Worm (Caenorhabditis elegans) whole organism, young adult: ENCODE results near the gene F37A4.5.

ENCODE experiments used
- B0035.1 ChIP-seq: sonication (generic microtip); optimal IDR thresholded peaks from 2 replicates; lab custom pipeline; 2016; ENCODE audit warnings: missing genetic modification characterization, mild to moderate bottlenecking, missing compliant biosample characterization, missing genotype, missing genetic modification reagents
- C17E4.6 ChIP-seq: fragments of 200-800 bp; sonication (Bioruptor generic); IDR thresholded peaks from 2 replicates; pipeline ENCODE4 v1.3.6; 2022; ENCODE audit warnings: missing genetic modification reagents, missing genetic modification characterization, missing compliant biosample characterization
- F22D6.2 ChIP-seq: sonication (generic microtip); optimal IDR thresholded peaks from 2 replicates; lab custom pipeline; 2016; ENCODE audit warnings: mild to moderate bottlenecking, missing genetic modification characterization, missing compliant biosample characterization
- F49E8.2 ChIP-seq: sonication (generic microtip); optimal IDR thresholded peaks from 3 replicates; lab custom pipeline; 2017; ENCODE audit warnings: missing genetic modification characterization, mild to moderate bottlenecking, missing compliant biosample characterization, antibody characterized with exemption, moderate library complexity; ENCODE audit not compliant: insufficient read depth
- F57A8.1 ChIP-seq: fragments of 200-800 bp; sonication (Bioruptor generic); optimal IDR thresholded peaks from 2 replicates; lab custom pipeline; 2018; ENCODE audit warnings: mild to moderate bottlenecking, missing genetic modification characterization, moderate library complexity, missing compliant biosample characterization
- Y53F4B.3 ChIP-seq: fragments of 200-800 bp; sonication (Bioruptor generic); IDR thresholded peaks from 2 replicates; pipeline ENCODE4 v1.3.6; 2022; ENCODE audit warnings: missing genetic modification reagents, missing genetic modification characterization, missing compliant biosample characterization
- Y53G8AR.9 ChIP-seq: fragments of 200-800 bp; sonication (Bioruptor generic); conservative IDR thresholded peaks from 2 replicates; pipeline ENCODE4 v1.3.6; 2022; ENCODE audit warnings: missing genetic modification reagents, missing genetic modification characterization, missing compliant biosample characterization
- Y56A3A.18 ChIP-seq: fragments of 200-800 bp; sonication (Bioruptor generic); IDR thresholded peaks from 2 replicates; pipeline ENCODE4 v1.3.6; 2022; ENCODE audit warnings: missing genetic modification reagents, missing genetic modification characterization, missing compliant biosample characterization
- Y79H2A.3 ChIP-seq: fragments of 200-800 bp; sonication (Bioruptor generic); conservative IDR thresholded peaks from 2 replicates; pipeline ENCODE4 v1.3.6; 2022; ENCODE audit warnings: missing genetic modification reagents, missing genetic modification characterization, missing compliant biosample characterization
- aptf-2 ChIP-seq: fragments of 200-800 bp; sonication (Bioruptor generic); conservative IDR thresholded peaks from 2 replicates; pipeline ENCODE4 v1.3.6; 2022; ENCODE audit warnings: missing genetic modification reagents, missing genetic modification characterization, missing compliant biosample characterization
- bed-1 ChIP-seq: fragments of 200-800 bp; sonication (Bioruptor generic); IDR thresholded peaks from 2 replicates; pipeline ENCODE4 v1.3.6; 2022; ENCODE audit warnings: missing genetic modification reagents, missing genetic modification characterization, missing compliant biosample characterization
- ccch-3 ChIP-seq: fragments of 200-800 bp; sonication (Bioruptor generic); optimal IDR thresholded peaks from 2 replicates; lab custom pipeline; 2018; ENCODE audit warnings: mild to moderate bottlenecking, missing genetic modification characterization, missing compliant biosample characterization
- cebp-1 ChIP-seq, 2 experiments: fragments of 200-800 bp in 1 of 2; sonication (Bioruptor generic) in 1 of 2; sonication (generic microtip) in 1 of 2; IDR thresholded peaks in 1 of 2; optimal IDR thresholded peaks in 1 of 2; 2 replicates each; pipeline versions ENCODE4 v1.3.6 to Lab custom; 2017 to 2022; ENCODE audit warnings: missing compliant biosample characterization in 2 of 2, missing genetic modification characterization in 2 of 2, mild to moderate bottlenecking in 1 of 2, missing genetic modification reagents in 1 of 2, moderate library complexity in 1 of 2
- ceh-40 ChIP-seq: fragments of 200-800 bp; sonication (Bioruptor generic); IDR thresholded peaks from 2 replicates; pipeline ENCODE4 v1.3.6; 2022; ENCODE audit warnings: missing genetic modification characterization, missing compliant biosample characterization
- ceh-58 ChIP-seq: fragments of 200-800 bp; sonication (Bioruptor generic); IDR thresholded peaks from 2 replicates; pipeline ENCODE4 v1.3.6; 2022; ENCODE audit warnings: missing genetic modification characterization, missing compliant biosample characterization
- ceh-91 ChIP-seq: fragments of 200-800 bp; sonication (Bioruptor generic); IDR thresholded peaks from 2 replicates; pipeline ENCODE4 v1.3.6; 2022; ENCODE audit warnings: missing genetic modification reagents, missing genetic modification characterization, missing compliant biosample characterization
- dpff-1 ChIP-seq: sonication (generic microtip); optimal IDR thresholded peaks from 2 replicates; lab custom pipeline; 2017; ENCODE audit warnings: mild to moderate bottlenecking, missing genetic modification characterization, missing compliant biosample characterization
- egl-44 ChIP-seq: fragments of 200-800 bp; sonication (Bioruptor generic); IDR thresholded peaks from 2 replicates; pipeline ENCODE4 v1.3.6; 2022; ENCODE audit warnings: missing genetic modification reagents, missing genetic modification characterization, missing compliant biosample characterization
- gei-17 ChIP-seq: fragments of 200-800 bp; sonication (Bioruptor generic); optimal IDR thresholded peaks from 2 replicates; lab custom pipeline; 2018; ENCODE audit warnings: mild to moderate bottlenecking, missing genetic modification characterization, missing compliant biosample characterization
- him-1 ChIP-seq: sonication (generic microtip); optimal IDR thresholded peaks from 2 replicates; lab custom pipeline; 2016; ENCODE audit warnings: missing genotype, missing genetic modification reagents, missing genetic modification characterization, missing compliant biosample characterization
- hsf-1 ChIP-seq: fragments of 200-800 bp; sonication (Bioruptor generic); IDR thresholded peaks from 2 replicates; pipeline ENCODE4 v1.3.6; 2022; ENCODE audit warnings: missing genetic modification reagents, missing genetic modification characterization, missing compliant biosample characterization
- lin-26 ChIP-seq: fragments of 200-800 bp; sonication (Bioruptor generic); IDR thresholded peaks from 2 replicates; pipeline ENCODE4 v1.3.6; 2022; ENCODE audit warnings: missing genetic modification reagents, missing genetic modification characterization, missing compliant biosample characterization
- lin-40 ChIP-seq: sonication (generic microtip); optimal IDR thresholded peaks from 2 replicates; lab custom pipeline; 2016; ENCODE audit warnings: missing genetic modification characterization, mild to moderate bottlenecking, missing compliant biosample characterization, missing genotype, missing genetic modification reagents
- lsl-1 ChIP-seq: fragments of 200-800 bp; sonication (Bioruptor generic); optimal IDR thresholded peaks from 2 replicates; lab custom pipeline; 2018; ENCODE audit warnings: mild to moderate bottlenecking, missing genetic modification characterization, moderate library complexity, missing compliant biosample characterization
- madf-6 ChIP-seq: fragments of 200-800 bp; sonication (Bioruptor generic); IDR thresholded peaks from 2 replicates; pipeline ENCODE4 v1.3.6; 2022; ENCODE audit warnings: missing genetic modification reagents, missing genetic modification characterization, missing compliant biosample characterization
- nfyb-1 ChIP-seq: fragments of 200-800 bp; sonication (Bioruptor generic); IDR thresholded peaks from 2 replicates; pipeline ENCODE4 v1.3.6; 2022; ENCODE audit warnings: missing genetic modification reagents, missing genetic modification characterization, missing compliant biosample characterization
- pha-4 ChIP-seq: fragments of 150-350 bp; sonication (generic microtip); optimal IDR thresholded peaks from 2 replicates; lab custom pipeline; 2014; ENCODE audit warnings: missing biosample characterization, missing genetic modification reagents, missing genetic modification characterization
- snpc-1.3 ChIP-seq: sonication (generic microtip); optimal IDR thresholded peaks from 2 replicates; lab custom pipeline; 2017; ENCODE audit warnings: missing genetic modification characterization, mild to moderate bottlenecking, missing compliant biosample characterization, antibody characterized with exemption, moderate library complexity, missing genotype, missing genetic modification reagents; ENCODE audit not compliant: insufficient read depth
- tbx-9 ChIP-seq: sonication (generic microtip); optimal IDR thresholded peaks from 2 replicates; lab custom pipeline; 2016; ENCODE audit warnings: borderline replicate concordance, missing genetic modification characterization, inconsistent platforms, missing compliant biosample characterization
- unc-62 ChIP-seq: fragments of 150-350 bp; optimal IDR thresholded peaks from 2 replicates; lab custom pipeline; 2014; ENCODE audit warnings: missing biosample characterization, missing genetic modification reagents, missing genetic modification characterization
- ztf-22 ChIP-seq: fragments of 200-800 bp; sonication (Bioruptor generic); optimal IDR thresholded peaks from 2 replicates; lab custom pipeline; 2018; ENCODE audit warnings: mild to moderate bottlenecking, missing genetic modification characterization, moderate library complexity, missing compliant biosample characterization
- ztf-26 ChIP-seq: sonication (generic microtip); optimal IDR thresholded peaks from 2 replicates; lab custom pipeline; 2017; ENCODE audit warnings: missing genetic modification characterization, missing compliant biosample characterization

Gene F37A4.5

ce11 chrIII:6736566-6736965 lies 24.9 kb downstream of the F37A4.5 start, which contains the start of gene Y102E9.6:
Gene Y102E9.6, minus strand, starts transcription at chrIII:6736666.
- TF ChIP-seq pha-4 (tag; lab: Kevin White, UChicago) (no peak), ceh-91 (GFP tag; lab: Robert Waterston, UW) (no peak), aptf-2 (GFP tag; lab: Robert Waterston, UW) (no peak), Y56A3A.18 (no peak), snpc-1.3 (tag; lab: Kevin White, UChicago) (no peak), ceh-58 (GFP tag; lab: Robert Waterston, UW) (no peak), unc-62 (GFP tag; lab: Kevin White, UChicago) (no peak), lin-26 (GFP tag; lab: Robert Waterston, UW) (no peak), lsl-1 (GFP tag; lab: Kevin White, UChicago) (no peak), ccch-3 (GFP tag; lab: Kevin White, UChicago) (no peak)

DNA sequence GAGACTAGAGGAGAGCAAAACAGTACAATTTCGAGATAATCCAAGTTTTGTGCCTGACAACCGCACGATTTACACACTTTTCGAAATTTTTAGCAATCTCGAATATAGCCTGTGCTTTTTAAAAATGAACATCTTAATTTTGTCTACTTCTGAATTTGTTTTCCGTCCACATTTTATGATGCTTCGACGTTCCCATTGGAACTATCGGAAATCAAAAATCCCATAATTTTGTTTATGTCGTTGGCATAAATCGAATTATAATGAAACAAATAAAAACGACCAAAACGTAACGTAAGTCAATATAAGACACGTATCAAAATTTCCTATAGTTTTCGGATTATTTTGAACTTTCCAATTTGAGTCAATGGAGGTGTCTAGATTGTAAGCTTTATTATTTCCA lies 25.3 kb downstream of the F37A4.5 start, which contains the start of gene K07E12.2:
Gene K07E12.2, plus strand, starts transcription at position 301 of the 400 bp plus-strand sequence.
- TF ChIP-seq hsf-1 (no peak), madf-6 (no peak)

DNA sequence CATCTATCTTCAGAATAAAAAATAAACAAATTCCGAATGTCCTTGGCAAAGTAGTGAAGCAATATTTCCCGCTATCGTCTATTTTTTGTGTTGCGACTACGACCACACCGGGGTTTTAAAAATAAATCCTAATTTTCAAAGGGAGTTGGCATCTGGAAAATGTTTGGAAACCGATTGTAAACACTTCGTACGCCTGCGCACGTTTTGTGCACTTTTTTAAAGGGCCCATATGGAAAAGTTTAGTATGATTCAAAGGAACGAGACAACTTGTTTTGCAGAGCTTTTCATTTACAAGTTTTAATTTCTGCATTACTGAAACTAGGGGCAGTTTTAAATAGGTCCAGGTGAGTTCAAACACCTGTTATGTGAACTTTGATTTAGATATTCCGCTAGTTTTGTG lies 28.4 kb downstream of the F37A4.5 start:
- TF ChIP-seq egl-44 (GFP tag; lab: Robert Waterston, UW): no peak
- no peak for TF ChIP-seq ztf-22 (GFP tag; lab: Kevin White, UChicago)
- TF ChIP-seq ztf-26 (tag; lab: Kevin White, UChicago): no peak
- no peak for TF ChIP-seq Y56A3A.18
- TF ChIP-seq nfyb-1: no peak
- TF ChIP-seq bed-1 (GFP tag; lab: Robert Waterston, UW): no peak
- no peak for TF ChIP-seq F49E8.2 (tag; lab: Kevin White, UChicago)
- no peak for TF ChIP-seq Y53F4B.3 (GFP tag; lab: Robert Waterston, UW)
- no peak for TF ChIP-seq F57A8.1
- TF ChIP-seq F22D6.2: no peak
- no peak for TF ChIP-seq cebp-1 (GFP tag; IDR thresholded peaks at IDR 0.05; lab: Robert Waterston, UW)
- no peak for TF ChIP-seq cebp-1 (tag; optimal IDR thresholded peaks at IDR 0.05; lab: Kevin White, UChicago)
- no peak for TF ChIP-seq lin-40 (tag; lab: Kevin White, UChicago)
- TF ChIP-seq, all 124 proteins: peak for 0

DNA sequence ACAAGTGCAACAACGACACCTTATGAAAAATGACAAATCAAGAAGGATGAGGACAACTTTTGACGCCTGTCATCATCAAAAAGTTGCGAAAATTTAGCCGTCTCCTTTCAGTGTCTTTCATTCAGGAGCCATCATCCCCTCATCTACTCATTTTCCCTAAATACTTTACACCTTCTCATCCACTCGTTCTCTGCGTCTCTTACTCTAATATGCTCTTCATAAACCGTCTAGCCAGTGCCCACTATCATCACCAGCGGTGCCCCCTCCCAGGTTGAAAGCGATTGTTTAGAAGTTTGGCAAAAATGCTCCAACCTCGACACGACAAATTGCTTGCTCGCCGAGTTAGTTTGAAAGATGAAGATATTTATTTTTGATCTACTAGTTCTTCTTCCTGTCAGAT lies 30.9 kb downstream of the F37A4.5 start:
- TF ChIP-seq ccch-3 (GFP tag; lab: Kevin White, UChicago) (no peak), egl-44 (GFP tag; lab: Robert Waterston, UW) (no peak), him-1 (no peak), C17E4.6 (GFP tag; lab: Robert Waterston, UW) (no peak), Y79H2A.3 (GFP tag; lab: Robert Waterston, UW) (no peak), tbx-9 (no peak), Y53G8AR.9 (GFP tag; lab: Robert Waterston, UW) (no peak), dpff-1 (tag; lab: Kevin White, UChicago) (no peak), aptf-2 (GFP tag; lab: Robert Waterston, UW) (no peak)

ce11 chrIII:6746008-6746407 lies 34.3 kb downstream of the F37A4.5 start, which contains the start of gene dig-1:
Gene dig-1, plus strand, starts transcription at chrIII:6746308.
- TF ChIP-seq gei-17 (GFP tag; lab: Kevin White, UChicago): no peak
- TF ChIP-seq ceh-40 (GFP tag; lab: Robert Waterston, UW): no peak
- TF ChIP-seq B0035.1 (tag; lab: Kevin White, UChicago): no peak
- no peak for TF ChIP-seq F22D6.2
- TF ChIP-seq aptf-2 (GFP tag; lab: Robert Waterston, UW): no peak
